Worm (Caenorhabditis elegans) whole organism, young adult: ENCODE measurements around the gene R102.3.

ENCODE experiments used
- B0019.2 ChIP-seq: fragments of 200-800 bp; sonication (Bioruptor generic); conservative IDR thresholded peaks from 2 replicates; pipeline ENCODE4 v1.3.6; 2022; ENCODE audit warnings: missing genetic modification reagents, missing genetic modification characterization, missing compliant biosample characterization
- C06A6.2 ChIP-seq: fragments of 200-800 bp; sonication (Bioruptor generic); conservative IDR thresholded peaks from 2 replicates; pipeline ENCODE4 v1.3.6; 2022; ENCODE audit warnings: missing genetic modification characterization, missing compliant biosample characterization
- C17E4.6 ChIP-seq: fragments of 200-800 bp; sonication (Bioruptor generic); IDR thresholded peaks from 2 replicates; pipeline ENCODE4 v1.3.6; 2022; ENCODE audit warnings: missing genetic modification reagents, missing genetic modification characterization, missing compliant biosample characterization
- D2030.7 ChIP-seq: fragments of 200-800 bp; sonication (Bioruptor generic); IDR thresholded peaks from 2 replicates; pipeline ENCODE4 v1.3.6; 2022; ENCODE audit warnings: missing genetic modification reagents, missing genetic modification characterization, missing compliant biosample characterization
- F10E7.11 ChIP-seq: sonication (generic microtip); optimal IDR thresholded peaks from 2 replicates; lab custom pipeline; 2017; ENCODE audit warnings: mild to moderate bottlenecking, missing genetic modification characterization, moderate library complexity, missing compliant biosample characterization
- F23B12.7 ChIP-seq: sonication (generic microtip); optimal IDR thresholded peaks from 2 replicates; lab custom pipeline; 2017; ENCODE audit warnings: missing genetic modification characterization, mild to moderate bottlenecking, missing compliant biosample characterization, antibody characterized with exemption, moderate library complexity; ENCODE audit not compliant: insufficient read depth
- F57A8.1 ChIP-seq: fragments of 200-800 bp; sonication (Bioruptor generic); optimal IDR thresholded peaks from 2 replicates; lab custom pipeline; 2018; ENCODE audit warnings: mild to moderate bottlenecking, missing genetic modification characterization, moderate library complexity, missing compliant biosample characterization
- K11D2.4 ChIP-seq: fragments of 200-800 bp; sonication (Bioruptor generic); IDR thresholded peaks from 2 replicates; pipeline ENCODE4 v1.3.6; 2022; ENCODE audit warnings: missing genetic modification reagents, missing genetic modification characterization, missing compliant biosample characterization
- K12H6.12 ChIP-seq: fragments of 200-800 bp; sonication (Bioruptor generic); optimal IDR thresholded peaks from 2 replicates; lab custom pipeline; 2018; ENCODE audit warnings: mild to moderate bottlenecking, missing genetic modification characterization, missing compliant biosample characterization
- T07F8.4 ChIP-seq: sonication (generic microtip); optimal IDR thresholded peaks from 2 replicates; lab custom pipeline; 2016; ENCODE audit warnings: mild to moderate bottlenecking, missing genetic modification characterization, moderate library complexity, missing compliant biosample characterization
- T26A5.8 ChIP-seq: sonication (generic microtip); optimal IDR thresholded peaks from 2 replicates; lab custom pipeline; 2016; ENCODE audit warnings: missing genetic modification characterization, missing compliant biosample characterization
- Y53F4B.3 ChIP-seq: fragments of 200-800 bp; sonication (Bioruptor generic); IDR thresholded peaks from 2 replicates; pipeline ENCODE4 v1.3.6; 2022; ENCODE audit warnings: missing genetic modification reagents, missing genetic modification characterization, missing compliant biosample characterization
- Y53G8AR.9 ChIP-seq: fragments of 200-800 bp; sonication (Bioruptor generic); conservative IDR thresholded peaks from 2 replicates; pipeline ENCODE4 v1.3.6; 2022; ENCODE audit warnings: missing genetic modification reagents, missing genetic modification characterization, missing compliant biosample characterization
- Y79H2A.3 ChIP-seq: fragments of 200-800 bp; sonication (Bioruptor generic); conservative IDR thresholded peaks from 2 replicates; pipeline ENCODE4 v1.3.6; 2022; ENCODE audit warnings: missing genetic modification reagents, missing genetic modification characterization, missing compliant biosample characterization
- Y95B8A.8 ChIP-seq: fragments of 200-800 bp; sonication (Bioruptor generic); IDR thresholded peaks from 2 replicates; pipeline ENCODE4 v1.3.6; 2022; ENCODE audit warnings: missing genetic modification reagents, missing genetic modification characterization, missing compliant biosample characterization
- attf-3 ChIP-seq: fragments of 200-800 bp; sonication (Bioruptor generic); conservative IDR thresholded peaks from 2 replicates; pipeline ENCODE4 v1.3.6; 2022; ENCODE audit warnings: missing genetic modification reagents, missing genetic modification characterization, missing compliant biosample characterization
- ccch-3 ChIP-seq: fragments of 200-800 bp; sonication (Bioruptor generic); optimal IDR thresholded peaks from 2 replicates; lab custom pipeline; 2018; ENCODE audit warnings: mild to moderate bottlenecking, missing genetic modification characterization, missing compliant biosample characterization
- cebp-1 ChIP-seq, 2 experiments: fragments of 200-800 bp in 1 of 2; sonication (Bioruptor generic) in 1 of 2; sonication (generic microtip) in 1 of 2; IDR thresholded peaks in 1 of 2; optimal IDR thresholded peaks in 1 of 2; 2 replicates each; pipeline versions ENCODE4 v1.3.6 to Lab custom; 2017 to 2022; ENCODE audit warnings: missing compliant biosample characterization in 2 of 2, missing genetic modification characterization in 2 of 2, mild to moderate bottlenecking in 1 of 2, missing genetic modification reagents in 1 of 2, moderate library complexity in 1 of 2
- ceh-27 ChIP-seq: fragments of 200-800 bp; sonication (Bioruptor generic); optimal IDR thresholded peaks from 2 replicates; lab custom pipeline; 2018; ENCODE audit warnings: mild to moderate bottlenecking, missing genetic modification characterization, moderate library complexity, missing compliant biosample characterization
- chd-7 ChIP-seq: sonication (generic microtip); optimal IDR thresholded peaks from 2 replicates; lab custom pipeline; 2016; ENCODE audit warnings: mild to moderate bottlenecking, missing genetic modification characterization, moderate library complexity, missing compliant biosample characterization
- dox-1 ChIP-seq: fragments of 200-800 bp; sonication (Bioruptor generic); IDR thresholded peaks from 2 replicates; pipeline ENCODE4 v1.3.6; 2022; ENCODE audit warnings: missing genetic modification reagents, missing genetic modification characterization, missing compliant biosample characterization
- dpff-1 ChIP-seq: sonication (generic microtip); optimal IDR thresholded peaks from 2 replicates; lab custom pipeline; 2017; ENCODE audit warnings: mild to moderate bottlenecking, missing genetic modification characterization, missing compliant biosample characterization
- gei-17 ChIP-seq: fragments of 200-800 bp; sonication (Bioruptor generic); optimal IDR thresholded peaks from 2 replicates; lab custom pipeline; 2018; ENCODE audit warnings: mild to moderate bottlenecking, missing genetic modification characterization, missing compliant biosample characterization
- hlh-26 ChIP-seq: fragments of 200-800 bp; sonication (Bioruptor generic); conservative IDR thresholded peaks from 2 replicates; pipeline ENCODE4 v1.3.6; 2022; ENCODE audit warnings: missing genetic modification reagents, missing genetic modification characterization, missing compliant biosample characterization
- hrde-1 ChIP-seq: sonication (generic microtip); optimal IDR thresholded peaks from 2 replicates; lab custom pipeline; 2016; ENCODE audit warnings: missing genetic modification characterization, mild to moderate bottlenecking, missing compliant biosample characterization, moderate library complexity, missing genotype, missing genetic modification reagents, borderline replicate concordance
- hsf-1 ChIP-seq: fragments of 200-800 bp; sonication (Bioruptor generic); IDR thresholded peaks from 2 replicates; pipeline ENCODE4 v1.3.6; 2022; ENCODE audit warnings: missing genetic modification reagents, missing genetic modification characterization, missing compliant biosample characterization
- lin-26 ChIP-seq: fragments of 200-800 bp; sonication (Bioruptor generic); IDR thresholded peaks from 2 replicates; pipeline ENCODE4 v1.3.6; 2022; ENCODE audit warnings: missing genetic modification reagents, missing genetic modification characterization, missing compliant biosample characterization
- lsy-27 ChIP-seq: sonication (generic microtip); optimal IDR thresholded peaks from 2 replicates; lab custom pipeline; 2017; ENCODE audit warnings: missing genetic modification characterization, mild to moderate bottlenecking, missing compliant biosample characterization, antibody characterized with exemption, missing genotype, borderline replicate concordance; ENCODE audit not compliant: insufficient read depth
- madf-6 ChIP-seq: fragments of 200-800 bp; sonication (Bioruptor generic); IDR thresholded peaks from 2 replicates; pipeline ENCODE4 v1.3.6; 2022; ENCODE audit warnings: missing genetic modification reagents, missing genetic modification characterization, missing compliant biosample characterization
- mes-4 ChIP-seq: sonication (generic microtip); optimal IDR thresholded peaks from 2 replicates; lab custom pipeline; 2016; ENCODE audit warnings: missing genotype, missing genetic modification characterization, missing compliant biosample characterization
- nfyb-1 ChIP-seq: fragments of 200-800 bp; sonication (Bioruptor generic); IDR thresholded peaks from 2 replicates; pipeline ENCODE4 v1.3.6; 2022; ENCODE audit warnings: missing genetic modification reagents, missing genetic modification characterization, missing compliant biosample characterization
- pbrm-1 ChIP-seq: fragments of 200-800 bp; sonication (Bioruptor generic); IDR thresholded peaks from 2 replicates; pipeline ENCODE4 v1.3.6; 2022; ENCODE audit warnings: missing genetic modification reagents, missing genetic modification characterization, missing compliant biosample characterization
- sdz-38 ChIP-seq: sonication (generic microtip); optimal IDR thresholded peaks from 2 replicates; lab custom pipeline; 2016; ENCODE audit warnings: missing genotype, missing genetic modification characterization, missing compliant biosample characterization
- sea-2 ChIP-seq: fragments of 200-800 bp; sonication (Bioruptor generic); IDR thresholded peaks from 2 replicates; pipeline ENCODE4 v1.3.6; 2022; ENCODE audit warnings: missing genetic modification characterization, missing compliant biosample characterization
- somi-1 ChIP-seq: fragments of 200-800 bp; sonication (Bioruptor generic); optimal IDR thresholded peaks from 2 replicates; lab custom pipeline; 2018; ENCODE audit warnings: mild to moderate bottlenecking, missing genetic modification characterization, missing compliant biosample characterization
- tbp1 ChIP-seq: fragments of 200-800 bp; sonication (Bioruptor generic); optimal IDR thresholded peaks from 2 replicates; lab custom pipeline; 2018; ENCODE audit warnings: mild to moderate bottlenecking, missing genetic modification characterization, missing compliant biosample characterization
- tbx-9 ChIP-seq: sonication (generic microtip); optimal IDR thresholded peaks from 2 replicates; lab custom pipeline; 2016; ENCODE audit warnings: borderline replicate concordance, missing genetic modification characterization, inconsistent platforms, missing compliant biosample characterization
- ztf-26 ChIP-seq: sonication (generic microtip); optimal IDR thresholded peaks from 2 replicates; lab custom pipeline; 2017; ENCODE audit warnings: missing genetic modification characterization, missing compliant biosample characterization
- ztf-3 ChIP-seq: fragments of 200-800 bp; sonication (Bioruptor generic); optimal IDR thresholded peaks from 2 replicates; lab custom pipeline; 2018; ENCODE audit warnings: mild to moderate bottlenecking, missing genetic modification characterization, missing compliant biosample characterization

Gene R102.3

ce11 chrIV:10680379-10680778 is 8.9 kb upstream of the R102.3 start, which contains the start of gene K08C7.4:
K08C7.4 (minus strand) TSS chrIV:10680479.
- TF ChIP-seq hlh-26 (GFP tag; lab: Robert Waterston, UW) (no peak), chd-7 (tag; lab: Kevin White, UChicago) (no peak), lsy-27 (tag; lab: Kevin White, UChicago) (no peak), ceh-27 (GFP tag; lab: Kevin White, UChicago) (no peak), ztf-26 (tag; lab: Kevin White, UChicago) (no peak), hrde-1 (tag; lab: Kevin White, UChicago) (no peak), K11D2.4 (GFP tag; lab: Robert Waterston, UW) (no peak), C06A6.2 (GFP tag; lab: Robert Waterston, UW) (no peak), tbx-9 (tag; lab: Kevin White, UChicago) (no peak), madf-6 (GFP tag; lab: Robert Waterston, UW) (no peak)

DNA sequence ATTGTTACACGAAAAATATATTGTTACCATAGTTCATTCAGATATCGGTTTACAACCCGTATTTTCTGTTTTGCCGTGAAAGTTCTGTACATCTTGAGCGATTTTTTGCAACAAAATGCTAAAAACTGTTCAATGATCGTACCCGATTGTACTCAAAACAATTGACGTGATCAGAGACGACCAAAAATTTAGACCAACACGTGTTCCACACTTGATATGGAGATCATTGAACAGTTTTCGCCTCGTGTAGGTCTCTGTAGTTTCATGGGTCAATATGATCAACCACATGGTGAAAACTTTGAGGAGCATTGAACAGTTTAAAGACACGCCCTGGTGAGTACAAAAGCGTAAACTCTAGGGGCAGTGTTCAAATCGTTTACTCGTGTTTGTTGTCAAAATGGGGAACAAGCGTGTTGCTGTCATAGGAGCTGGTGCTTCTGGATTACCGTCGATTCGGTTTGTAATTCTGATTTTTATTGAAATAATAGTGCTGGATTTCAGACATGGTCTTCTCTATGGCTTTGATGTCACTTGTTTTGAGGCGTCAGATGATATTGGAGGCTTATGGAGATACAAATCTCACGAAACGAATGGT is 7.1 kb upstream of the R102.3 start, which contains the start of gene fmo-2:
fmo-2 (plus strand) TSS at position 370 of the 595 bp plus-strand sequence.
- TF ChIP-seq ccch-3 (GFP tag; lab: Kevin White, UChicago) (no peak), gei-17 (GFP tag; lab: Kevin White, UChicago) (no peak), tbp1 (GFP tag; lab: Kevin White, UChicago) (no peak), lin-26 (GFP tag; lab: Robert Waterston, UW) (no peak), Y53F4B.3 (GFP tag; lab: Robert Waterston, UW) (no peak), F57A8.1 (GFP tag; lab: Kevin White, UChicago) (no peak), pbrm-1 (GFP tag; lab: Robert Waterston, UW) (no peak), C17E4.6 (no peak), K12H6.12 (tag; lab: Kevin White, UChicago) (no peak), madf-6 (GFP tag; lab: Robert Waterston, UW) (no peak), dox-1 (GFP tag; lab: Robert Waterston, UW) (no peak), cebp-1 (GFP tag; IDR thresholded peaks at IDR 0.05; lab: Robert Waterston, UW) (no peak), cebp-1 (tag; optimal IDR thresholded peaks at IDR 0.05; lab: Kevin White, UChicago) (no peak), dpff-1 (no peak), sea-2 (GFP tag; lab: Robert Waterston, UW) (no peak), Y95B8A.8 (GFP tag; lab: Robert Waterston, UW) (no peak), B0019.2 (no peak), Y79H2A.3 (GFP tag; lab: Robert Waterston, UW) (no peak)

- TF ChIP-seq attf-3 (GFP tag; lab: Robert Waterston, UW) (no peak), Y53G8AR.9 (GFP tag; lab: Robert Waterston, UW) (no peak), mes-4 (tag; lab: Kevin White, UChicago) (no peak), hsf-1 (no peak), ztf-3 (GFP tag; lab: Kevin White, UChicago) (no peak), nfyb-1 (no peak), pbrm-1 (GFP tag; lab: Robert Waterston, UW) (no peak), F23B12.7 (no peak), D2030.7 (GFP tag; lab: Robert Waterston, UW) (no peak), somi-1 (GFP tag; lab: Kevin White, UChicago) (no peak), T07F8.4 (tag; lab: Kevin White, UChicago) (no peak), cebp-1 (GFP tag; IDR thresholded peaks at IDR 0.05; lab: Robert Waterston, UW) (no peak), cebp-1 (tag; optimal IDR thresholded peaks at IDR 0.05; lab: Kevin White, UChicago) (no peak), C06A6.2 (GFP tag; lab: Robert Waterston, UW) (no peak), sdz-38 (tag; lab: Kevin White, UChicago) (no peak), lin-26 (GFP tag; lab: Robert Waterston, UW) (no peak), T26A5.8 (tag; lab: Kevin White, UChicago) (no peak), F10E7.11 (tag; lab: Kevin White, UChicago) (no peak)
- TF ChIP-seq, all 124 proteins: peak for 0
These were observed 3.6 kb upstream of the R102.3 start, which contains the start of the genes K08C7.6 and R102.1 for ce11 chrIV:10685758-10686157. K08C7.6 (minus strand) TSS chrIV:10685858. R102.1 (plus strand) TSS chrIV:10686048.
